Fruit fly (Drosophila melanogaster) whole organism, embryonic: ENCODE measurements around the gene shf.
A peak's percentile ranks its signal among the peaks of the same experiment; 100 is the strongest.

ENCODE experiments used
- Adf1 ChIP-seq: fragments of 200-800 bp; sonication (Bioruptor generic); IDR thresholded peaks from 2 replicates; pipeline ENCODE4 v1.3.6; 2022; ENCODE audit warnings: missing biosample characterization, missing genetic modification characterization
- Antp ChIP-seq: fragments of 200-800 bp; sonication (Bioruptor generic); optimal IDR thresholded peaks from 3 replicates; lab custom pipeline; 2016; ENCODE audit warnings: missing biosample characterization, missing genetic modification characterization
- Atf6 ChIP-seq: fragments of 200-800 bp; sonication (Bioruptor generic); IDR thresholded peaks from 2 replicates; pipeline ENCODE4 v1.3.6; 2022; ENCODE audit warnings: missing biosample characterization, missing genetic modification characterization
- B-H1 ChIP-seq: fragments of 200-800 bp; sonication (Bioruptor generic); IDR thresholded peaks from 3 replicates; pipeline ENCODE4 v1.3.6; 2022; ENCODE audit warnings: missing biosample characterization, missing genetic modification characterization
- CG10147 ChIP-seq: fragments of 200-800 bp; sonication (Bioruptor generic); optimal IDR thresholded peaks from 2 replicates; lab custom pipeline; 2019; ENCODE audit warnings: missing biosample characterization, mild to moderate bottlenecking, missing genetic modification characterization, moderate library complexity
- CG10366 ChIP-seq: fragments of 200-800 bp; sonication (Bioruptor generic); IDR thresholded peaks from 2 replicates; pipeline ENCODE4 v1.3.6; 2022; ENCODE audit warnings: missing biosample characterization, missing genetic modification characterization
- CG11696 ChIP-seq: fragments of 200-800 bp; sonication (Bioruptor generic); IDR thresholded peaks from 2 replicates; pipeline ENCODE4 v1.3.6; 2022; ENCODE audit warnings: missing biosample characterization, missing genetic modification characterization
- CG12391 ChIP-seq: fragments of 200-800 bp; sonication (Bioruptor generic); optimal IDR thresholded peaks from 3 replicates; lab custom pipeline; 2018; ENCODE audit warnings: missing biosample characterization, mild to moderate bottlenecking, missing genetic modification characterization, moderate library complexity
- CG13624 ChIP-seq: fragments of 200-800 bp; sonication (Bioruptor generic); optimal IDR thresholded peaks from 2 replicates; lab custom pipeline; 2016; ENCODE audit warnings: missing biosample characterization, missing genetic modification characterization
- CG13894 ChIP-seq: fragments of 200-800 bp; sonication (Bioruptor generic); optimal IDR thresholded peaks from 3 replicates; lab custom pipeline; 2018; ENCODE audit warnings: missing biosample characterization, mild to moderate bottlenecking, missing genetic modification characterization, moderate library complexity
- CG15514 ChIP-seq: fragments of 200-800 bp; sonication (Bioruptor generic); optimal IDR thresholded peaks from 3 replicates; lab custom pipeline; 2017; ENCODE audit warnings: missing biosample characterization, missing genetic modification characterization, mild to moderate bottlenecking, moderate library complexity, missing genetic modification reagents
- CG18476 ChIP-seq: fragments of 200-800 bp; sonication (Bioruptor generic); optimal IDR thresholded peaks from 2 replicates; lab custom pipeline; 2016; ENCODE audit warnings: missing biosample characterization, mild to moderate bottlenecking, missing genetic modification characterization
- CG30403 ChIP-seq: fragments of 200-800 bp; sonication (Bioruptor generic); optimal IDR thresholded peaks from 3 replicates; lab custom pipeline; 2016; ENCODE audit warnings: missing biosample characterization, missing genetic modification characterization
- CG30431 ChIP-seq: fragments of 200-800 bp; sonication (Bioruptor generic); optimal IDR thresholded peaks from 2 replicates; lab custom pipeline; 2017; ENCODE audit warnings: missing biosample characterization, missing genetic modification characterization
- CG3065 ChIP-seq: fragments of 200-800 bp; sonication (Bioruptor generic); optimal IDR thresholded peaks from 2 replicates; lab custom pipeline; 2016; ENCODE audit warnings: missing biosample characterization, missing genetic modification characterization
- CG4282 ChIP-seq: fragments of 200-800 bp; sonication (Bioruptor generic); optimal IDR thresholded peaks from 2 replicates; lab custom pipeline; 2016; ENCODE audit warnings: missing biosample characterization, missing genetic modification characterization
- CG4617 ChIP-seq: fragments of 200-800 bp; sonication (Bioruptor generic); optimal IDR thresholded peaks from 3 replicates; lab custom pipeline; 2016; ENCODE audit warnings: missing biosample characterization, missing genetic modification characterization, borderline replicate concordance
- CG9876 ChIP-seq: fragments of 200-800 bp; sonication (Bioruptor generic); optimal IDR thresholded peaks from 2 replicates; lab custom pipeline; 2016; ENCODE audit warnings: missing biosample characterization, missing genetic modification characterization
- CG9932 ChIP-seq: fragments of 200-800 bp; sonication (Bioruptor generic); IDR thresholded peaks from 2 replicates; pipeline ENCODE4 v1.3.6; 2022; ENCODE audit warnings: missing biosample characterization, missing genetic modification characterization
- CTCF ChIP-seq: fragments of 200-800 bp; sonication (Bioruptor generic); optimal IDR thresholded peaks from 2 replicates; lab custom pipeline; 2017; ENCODE audit warnings: missing biosample characterization, mild to moderate bottlenecking, missing genetic modification characterization, moderate library complexity
- Dad ChIP-seq: fragments of 200-800 bp; sonication (Bioruptor generic); optimal IDR thresholded peaks from 3 replicates; lab custom pipeline; 2016; ENCODE audit warnings: missing biosample characterization, missing genetic modification characterization
- Doc3 ChIP-seq: fragments of 200-800 bp; sonication (Bioruptor generic); IDR thresholded peaks from 3 replicates; pipeline ENCODE4 v1.3.6; 2022; ENCODE audit warnings: missing biosample characterization, missing genetic modification characterization; ENCODE audit not compliant: partially characterized antibody
- E2f2 ChIP-seq: fragments of 200-800 bp; sonication (Bioruptor generic); IDR thresholded peaks from 2 replicates; pipeline ENCODE4 v1.3.6; 2022; ENCODE audit warnings: missing biosample characterization, missing genetic modification characterization
- Gug ChIP-seq: fragments of 200-800 bp; sonication (Bioruptor generic); IDR thresholded peaks from 4 replicates; pipeline ENCODE4 v1.3.6; 2022; ENCODE audit warnings: missing biosample characterization, missing genetic modification characterization
- H15 ChIP-seq: fragments of 200-800 bp; sonication (Bioruptor generic); IDR thresholded peaks from 3 replicates; pipeline ENCODE4 v1.3.6; 2022; ENCODE audit warnings: missing biosample characterization, missing genetic modification characterization
- Hr39 ChIP-seq: fragments of >200 bp; optimal IDR thresholded peaks from 2 replicates; lab custom pipeline; 2017
- NC2β ChIP-seq: fragments of 200-800 bp; sonication (Bioruptor generic); optimal IDR thresholded peaks from 2 replicates; lab custom pipeline; 2016; ENCODE audit warnings: missing biosample characterization, missing genetic modification characterization
- Nf-YA ChIP-seq: fragments of 200-800 bp; sonication (Bioruptor generic); IDR thresholded peaks from 2 replicates; pipeline ENCODE4 v1.3.6; 2022; ENCODE audit warnings: missing biosample characterization, missing genetic modification characterization
- Tbp ChIP-seq: fragments of >200 bp; optimal IDR thresholded peaks from 2 replicates; lab custom pipeline; 2018; ENCODE audit warnings: missing biosample characterization, missing genetic modification characterization
- ase ChIP-seq: fragments of 200-800 bp; sonication (Bioruptor generic); IDR thresholded peaks from 3 replicates; pipeline ENCODE4 v1.3.6; 2022; ENCODE audit warnings: missing biosample characterization, missing genetic modification characterization
- dmrt11E ChIP-seq: fragments of 200-800 bp; sonication (Bioruptor generic); optimal IDR thresholded peaks from 3 replicates; lab custom pipeline; 2018; ENCODE audit warnings: missing biosample characterization, mild to moderate bottlenecking, missing genetic modification characterization, moderate library complexity
- exex ChIP-seq: fragments of 200-800 bp; sonication (Bioruptor generic); optimal IDR thresholded peaks from 4 replicates; lab custom pipeline; 2018; ENCODE audit warnings: missing biosample characterization, mild to moderate bottlenecking, missing genetic modification characterization, moderate library complexity
- gcm2 ChIP-seq: fragments of 200-800 bp; sonication (Bioruptor generic); optimal IDR thresholded peaks from 2 replicates; lab custom pipeline; 2016; ENCODE audit warnings: missing biosample characterization, missing genetic modification characterization
- grau ChIP-seq: fragments of 200-800 bp; optimal IDR thresholded peaks from 3 replicates; lab custom pipeline; 2019; ENCODE audit warnings: missing biosample characterization, mild to moderate bottlenecking, missing genetic modification characterization, moderate library complexity
- hkb ChIP-seq, 2 experiments: fragments of 200-800 bp in 1 of 2; fragments of >200 bp in 1 of 2; sonication (Bioruptor generic) in 1 of 2; IDR thresholded peaks in 1 of 2; optimal IDR thresholded peaks in 1 of 2; 2 replicates each; pipeline versions ENCODE4 v1.3.6 to Lab custom; 2017 to 2022; ENCODE audit warnings: missing biosample characterization in 1 of 2, missing genetic modification characterization in 1 of 2
- inv ChIP-seq: fragments of 200-800 bp; sonication (Bioruptor generic); IDR thresholded peaks from 2 replicates; pipeline ENCODE4 v1.3.6; 2022; ENCODE audit warnings: missing biosample characterization, missing genetic modification characterization; ENCODE audit not compliant: partially characterized antibody
- lab ChIP-seq: fragments of 200-800 bp; sonication (Bioruptor generic); optimal IDR thresholded peaks from 3 replicates; lab custom pipeline; 2017; ENCODE audit warnings: missing biosample characterization, missing genetic modification characterization, mild to moderate bottlenecking, moderate library complexity, missing genetic modification reagents
- maf-S ChIP-seq: fragments of 200-800 bp; sonication (Bioruptor generic); optimal IDR thresholded peaks from 2 replicates; lab custom pipeline; 2016; ENCODE audit warnings: missing biosample characterization, missing genetic modification characterization
- mirr ChIP-seq: fragments of 200-800 bp; sonication (Bioruptor generic); optimal IDR thresholded peaks from 3 replicates; lab custom pipeline; 2018; ENCODE audit warnings: missing biosample characterization, mild to moderate bottlenecking, missing genetic modification characterization
- p53 ChIP-seq: fragments of 200-800 bp; sonication (Bioruptor generic); optimal IDR thresholded peaks from 2 replicates; lab custom pipeline; 2016; ENCODE audit warnings: missing biosample characterization, missing genetic modification characterization
- pan ChIP-seq, 4 experiments: fragments of >200 bp in 3 of 4; fragments of 200-800 bp in 1 of 4; sonication (Bioruptor generic) in 1 of 4; optimal IDR thresholded peaks in 3 of 4; IDR thresholded peaks in 1 of 4; 2 replicates each; pipeline versions ENCODE4 v1.3.6 to Lab custom; 2017 to 2022; ENCODE audit warnings: missing biosample characterization in 2 of 4, missing genetic modification characterization in 2 of 4, mixed read lengths in 1 of 4
- prd ChIP-seq, 3 experiments: fragments of >200 bp in 2 of 3; fragments of 200-800 bp in 1 of 3; sonication (Bioruptor generic) in 1 of 3; optimal IDR thresholded peaks in 2 of 3; IDR thresholded peaks in 1 of 3; 2 replicates in 2 of 3; 3 replicates in 1 of 3; pipeline versions ENCODE4 v1.3.6 to Lab custom; 2017 to 2022; ENCODE audit warnings: missing biosample characterization in 1 of 3, missing genetic modification characterization in 1 of 3
- row ChIP-seq: fragments of 200-800 bp; sonication (Bioruptor generic); IDR thresholded peaks from 3 replicates; pipeline ENCODE4 v1.3.6; 2022; ENCODE audit warnings: missing biosample characterization, missing genetic modification characterization
- sisA ChIP-seq: fragments of 200-800 bp; sonication (Bioruptor generic); IDR thresholded peaks from 2 replicates; pipeline ENCODE4 v1.3.6; 2022; ENCODE audit warnings: missing biosample characterization, missing genetic modification characterization
- slbo ChIP-seq: fragments of 200-800 bp; sonication (Bioruptor generic); IDR thresholded peaks from 2 replicates; pipeline ENCODE4 v1.3.6; 2022; ENCODE audit warnings: missing biosample characterization, missing genetic modification characterization
- so ChIP-seq: fragments of 200-800 bp; sonication (Bioruptor generic); IDR thresholded peaks from 3 replicates; pipeline ENCODE4 v1.3.6; 2022; ENCODE audit warnings: missing biosample characterization, missing genetic modification characterization
- stc ChIP-seq: fragments of 200-800 bp; sonication (Bioruptor generic); IDR thresholded peaks from 2 replicates; pipeline ENCODE4 v1.3.6; 2022; ENCODE audit warnings: missing biosample characterization, missing genetic modification characterization
- tap ChIP-seq: fragments of 200-800 bp; optimal IDR thresholded peaks from 3 replicates; lab custom pipeline; 2019; ENCODE audit warnings: missing biosample characterization, mild to moderate bottlenecking, missing genetic modification characterization, moderate library complexity
- ttk ChIP-seq: fragments of 200-800 bp; sonication (Bioruptor generic); IDR thresholded peaks from 2 replicates; pipeline ENCODE4 v2.1.2; 2022; ENCODE audit warnings: missing biosample characterization, missing genetic modification characterization
- tx ChIP-seq: fragments of 200-800 bp; sonication (Bioruptor generic); optimal IDR thresholded peaks from 2 replicates; lab custom pipeline; 2016; ENCODE audit warnings: missing biosample characterization, missing genetic modification characterization
- vvl ChIP-seq: fragments of 200-800 bp; sonication (Bioruptor generic); IDR thresholded peaks from 2 replicates; pipeline ENCODE4 v1.3.6; 2022; ENCODE audit warnings: missing biosample characterization, missing genetic modification characterization

Gene shf

dm6 chrX:6792891-6793290 is 13.4 kb upstream of the shf start (continued):
- no peak for TF ChIP-seq CG30403 (GFP tag; lab: Kevin White, UChicago)
- TF ChIP-seq H15 (GFP tag; lab: Robert Waterston, UW): 0 out of 3 replicates have a peak, but pooled peaks have one; percentile 6
- no peak for TF ChIP-seq CG30431
- TF ChIP-seq ase (GFP tag; lab: Robert Waterston, UW): 0 out of 3 replicates have a peak, but pooled peaks have one; percentile 16
- peak; percentile 54 for TF ChIP-seq slbo (GFP tag; lab: Robert Waterston, UW)
- no peak for TF ChIP-seq CG9876
- no peak for TF ChIP-seq pan (optimal IDR thresholded peaks at IDR 0.05; lab: Kevin White, UChicago)
- TF ChIP-seq pan (GFP tag; optimal IDR thresholded peaks at IDR 0.05 in 1 of 2, IDR thresholded peaks at IDR 0.05 in 1 of 2): peak in 1 of 2 experiments; percentile 28
- no peak for TF ChIP-seq prd (optimal IDR thresholded peaks at IDR 0.05; lab: Kevin White, UChicago)
- TF ChIP-seq prd (GFP tag; IDR thresholded peaks at IDR 0.05; lab: Robert Waterston, UW): peak; percentile 35; the same call in 2 of the 3 replicates
- TF ChIP-seq CG10366 (GFP tag; lab: Robert Waterston, UW): peak; percentile 31; the same call in 1 of the 2 replicates
- peak; percentile 43 for TF ChIP-seq CG9932 (GFP tag; lab: Robert Waterston, UW)
- TF ChIP-seq hkb (optimal IDR thresholded peaks at IDR 0.05; lab: Kevin White, UChicago): no peak
- 0 out of 2 replicates have a peak, but pooled peaks have one; percentile 24 for TF ChIP-seq hkb (GFP tag; IDR thresholded peaks at IDR 0.05; lab: Robert Waterston, UW)
- TF ChIP-seq CG3065 (GFP tag; lab: Kevin White, UChicago): no peak
- TF ChIP-seq Gug (GFP tag; lab: Robert Waterston, UW): peak; percentile 7; the same call in 1 of the 4 replicates
- TF ChIP-seq row: peak; percentile 4; the same call in 1 of the 3 replicates
- TF ChIP-seq stc (GFP tag; lab: Robert Waterston, UW): no peak
- TF ChIP-seq grau: peak; percentile 76
- peak; percentile 25; the same call in 1 of the 3 replicates for TF ChIP-seq B-H1 (GFP tag; lab: Robert Waterston, UW)
- no peak for TF ChIP-seq E2f2 (GFP tag; lab: Robert Waterston, UW)
- peak; percentile 58 for TF ChIP-seq sisA (GFP tag; lab: Robert Waterston, UW)

- TF ChIP-seq gcm2 (GFP tag; lab: Kevin White, UChicago) (no peak), so (GFP tag; lab: Robert Waterston, UW) (no peak), dmrt11E (tag; lab: Kevin White, UChicago) (no peak), p53 (GFP tag; lab: Kevin White, UChicago) (no peak), Antp (GFP tag; lab: Kevin White, UChicago) (no peak), inv (GFP tag; lab: Robert Waterston, UW) (no peak), Tbp (GFP tag; lab: Kevin White, UChicago) (no peak), Dad (GFP tag; lab: Kevin White, UChicago) (no peak), CG4282 (GFP tag; lab: Kevin White, UChicago) (no peak), CG12391 (tag; lab: Kevin White, UChicago) (no peak), CG15514 (GFP tag; lab: Kevin White, UChicago) (no peak), Adf1 (GFP tag; lab: Robert Waterston, UW) (no peak), tap (tag; lab: Kevin White, UChicago) (no peak), vvl (GFP tag; lab: Robert Waterston, UW) (peak; percentile 58), CG13624 (GFP tag; lab: Kevin White, UChicago) (no peak), Hr39 (lab: Kevin White, UChicago) (no peak), CG11696 (no peak), Doc3 (GFP tag; lab: Robert Waterston, UW) (no peak), maf-S (no peak), exex (tag; lab: Kevin White, UChicago) (no peak), CG13894 (no peak), tx (GFP tag; lab: Kevin White, UChicago) (no peak), lab (GFP tag; lab: Kevin White, UChicago) (no peak), mirr (GFP tag; lab: Kevin White, UChicago) (no peak), CG18476 (GFP tag; lab: Kevin White, UChicago) (no peak), Atf6 (GFP tag; lab: Robert Waterston, UW) (no peak), CG10147 (GFP tag; lab: Kevin White, UChicago) (no peak), CG3065 (GFP tag; lab: Kevin White, UChicago) (no peak), ttk (GFP tag; lab: Robert Waterston, UW) (peak; percentile 38; the same call in 1 of the 2 replicates), NC2β (no peak), Nf-YA (0 out of 2 replicates have a peak, but pooled peaks have one; percentile 17), CTCF (GFP tag; lab: Kevin White, UChicago) (no peak), CG4617 (GFP tag; lab: Kevin White, UChicago) (no peak)
Observed at dm6 chrX:6791531-6791930, 12.1 kb upstream of the shf start.
